Worm (Caenorhabditis elegans): ENCODE results near the gene npr-1.

DNA sequence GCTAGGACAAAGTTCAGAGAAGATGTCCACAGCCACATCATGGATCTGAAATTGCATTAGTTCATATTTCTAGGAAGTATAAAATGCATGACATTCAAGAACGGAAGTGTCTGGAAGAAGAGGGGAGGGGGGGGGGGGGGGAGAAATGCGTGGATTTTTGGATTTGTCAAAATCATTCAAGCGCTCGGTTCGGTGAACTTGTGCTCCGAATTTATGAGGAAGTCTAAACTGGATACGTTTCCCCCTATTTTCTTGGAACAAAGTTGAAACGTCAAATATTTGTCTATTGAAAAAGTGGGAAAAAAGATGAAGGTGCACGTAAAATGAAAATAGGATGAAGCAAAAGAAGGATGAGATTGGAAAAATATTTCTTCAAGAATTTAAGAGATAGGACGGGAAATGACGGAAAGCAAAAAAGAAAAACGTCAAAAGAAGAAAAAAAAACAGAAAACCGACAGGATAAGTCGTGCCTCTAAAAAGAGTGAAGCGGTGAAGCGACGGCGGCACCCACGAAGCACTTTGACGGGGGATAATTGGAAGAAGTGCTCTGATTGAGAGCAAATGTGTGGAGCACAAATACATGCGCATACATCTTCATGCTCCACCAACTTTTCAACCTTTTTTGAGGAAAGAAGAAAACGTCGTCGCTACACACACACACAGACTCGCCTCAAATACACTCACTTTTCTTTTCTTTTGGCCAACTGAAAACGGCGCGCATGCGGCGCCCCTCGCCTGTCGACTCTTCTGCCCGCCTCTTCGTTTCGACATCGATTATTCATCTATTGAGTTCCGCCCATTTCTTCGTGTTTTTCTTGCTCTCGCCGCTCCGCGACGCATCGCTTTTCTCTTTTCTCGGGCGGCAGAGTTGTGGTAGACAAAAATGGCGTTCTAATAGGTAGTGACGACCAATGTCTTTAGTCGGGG lies 48.9 kb downstream of the npr-1 start, which contains the start of gene F55D10.4:
- TF ChIP-seq med-1 (GFP tag; optimal IDR thresholded peaks at IDR 0.05; ENCODE audit: insufficient read depth) (no peak), ztf-29 (GFP tag; IDR thresholded peaks at IDR 0.05) (no peak), T22C8.4 (GFP tag; IDR thresholded peaks at IDR 0.05) (no peak)

Data from whole organism, midembryonic.